Worm (Caenorhabditis elegans) whole organism, early embryonic: ENCODE results near the gene nra-3.

Source experiments
- B0310.2 ChIP-seq: sonication (generic microtip); optimal IDR thresholded peaks from 2 replicates; lab custom pipeline; 2016; ENCODE audit warnings: mild to moderate bottlenecking, missing genetic modification characterization, missing compliant biosample characterization
- F13C5.2 ChIP-seq: sonication (generic microtip); optimal IDR thresholded peaks from 2 replicates; lab custom pipeline; 2017; ENCODE audit warnings: mild to moderate bottlenecking, missing genetic modification characterization, inconsistent platforms, missing compliant biosample characterization
- ama-1 ChIP-seq: fragments of 150-350 bp; optimal IDR thresholded peaks from 2 replicates; lab custom pipeline; 2014
- ceh-13 ChIP-seq: fragments of 200-800 bp; sonication (Bioruptor generic); optimal IDR thresholded peaks from 2 replicates; lab custom pipeline; 2018; ENCODE audit warnings: mild to moderate bottlenecking, missing genetic modification characterization, missing compliant biosample characterization
- ceh-36 ChIP-seq: sonication (generic microtip); optimal IDR thresholded peaks from 2 replicates; lab custom pipeline; 2016; ENCODE audit warnings: missing genetic modification characterization, inconsistent platforms, missing compliant biosample characterization
- ets-7 ChIP-seq: sonication (generic microtip); optimal IDR thresholded peaks from 2 replicates; lab custom pipeline; 2016; ENCODE audit warnings: missing genotype, missing genetic modification characterization, missing compliant biosample characterization
- flt-1 ChIP-seq: fragments of 200-800 bp; sonication (Bioruptor generic); IDR thresholded peaks from 2 replicates; pipeline ENCODE4 v1.3.6; 2022; ENCODE audit warnings: missing genetic modification characterization, missing compliant biosample characterization
- hmbx-1 ChIP-seq: sonication (generic microtip); optimal IDR thresholded peaks from 2 replicates; lab custom pipeline; 2016; ENCODE audit warnings: mild to moderate bottlenecking, missing genetic modification characterization, missing compliant biosample characterization
- scrt-1 ChIP-seq: fragments of 200-800 bp; sonication (Bioruptor generic); IDR thresholded peaks from 2 replicates; pipeline ENCODE4 v1.3.6; 2022; ENCODE audit warnings: missing genetic modification characterization, missing compliant biosample characterization
- tbx-11 ChIP-seq: fragments of 200-800 bp; sonication (Bioruptor generic); IDR thresholded peaks from 2 replicates; pipeline ENCODE4 v1.3.6; 2022; ENCODE audit warnings: missing genetic modification characterization, missing compliant biosample characterization

ce11 chrX:9894844-9895243 is 36.4 kb downstream of the nra-3 start, which contains the start of gene F21G4.3:
- TF ChIP-seq ama-1 (lab: Kevin White, UChicago) (no peak), tbx-11 (GFP tag; lab: Robert Waterston, UW) (no peak), ets-7 (no peak), scrt-1 (GFP tag; lab: Robert Waterston, UW) (no peak), B0310.2 (tag; lab: Kevin White, UChicago) (no peak), ceh-13 (no peak), ceh-36 (no peak), flt-1 (no peak), F13C5.2 (tag; lab: Kevin White, UChicago) (no peak), hmbx-1 (tag; lab: Kevin White, UChicago) (no peak)
